Worm (Caenorhabditis elegans): ENCODE data around the gene srd-25.

ce11 chrV:7647147-7647546 lies 15.3 kb downstream of the srd-25 start:
- TF ChIP-seq ztf-23 (GFP tag; IDR thresholded peaks at IDR 0.05) (no peak), flt-1 (GFP tag; IDR thresholded peaks at IDR 0.05) (no peak), tab-1 (GFP tag; IDR thresholded peaks at IDR 0.05) (no peak), ref-1 (GFP tag; conservative IDR thresholded peaks at IDR 0.05) (no peak), klf-2 (GFP tag; conservative IDR thresholded peaks at IDR 0.05) (no peak), ztf-29 (GFP tag; IDR thresholded peaks at IDR 0.05) (no peak), med-1 (GFP tag; optimal IDR thresholded peaks at IDR 0.05; ENCODE audit: insufficient read depth) (no peak)

All from whole organism, midembryonic.